Fruit fly (Drosophila melanogaster) whole organism, pupa: ENCODE results near the gene APP-BP1.

ENCODE experiments used
- CG10348 ChIP-seq: fragments of 200-800 bp; sonication (Bioruptor generic); IDR thresholded peaks from 2 replicates; pipeline ENCODE4 v1.3.6; 2022; ENCODE audit warnings: missing biosample characterization, missing genetic modification characterization
- CG12605 ChIP-seq: fragments of 200-800 bp; sonication (Bioruptor generic); IDR thresholded peaks from 2 replicates; pipeline ENCODE4 v1.3.6; 2022; ENCODE audit warnings: missing biosample characterization, missing genetic modification characterization
- CG13204 ChIP-seq: fragments of 200-800 bp; sonication (Bioruptor generic); optimal IDR thresholded peaks from 2 replicates; lab custom pipeline; 2018; ENCODE audit warnings: missing biosample characterization, mild to moderate bottlenecking, missing genetic modification characterization, moderate library complexity
- CG14655 ChIP-seq: fragments of 200-800 bp; sonication (Bioruptor generic); optimal IDR thresholded peaks from 3 replicates; lab custom pipeline; 2017; ENCODE audit warnings: mild to moderate bottlenecking, missing biosample characterization, missing genetic modification reagents, missing genetic modification characterization
- CG15710 ChIP-seq: fragments of 200-800 bp; sonication (Bioruptor generic); optimal IDR thresholded peaks from 2 replicates; lab custom pipeline; 2018; ENCODE audit warnings: missing biosample characterization, mild to moderate bottlenecking, missing genetic modification characterization, moderate library complexity
- CG17806 ChIP-seq: fragments of 200-800 bp; sonication (Bioruptor generic); optimal IDR thresholded peaks from 2 replicates; lab custom pipeline; 2018; ENCODE audit warnings: missing biosample characterization, mild to moderate bottlenecking, missing genetic modification characterization, moderate library complexity
- CG32121 ChIP-seq: fragments of 200-800 bp; sonication (Bioruptor generic); IDR thresholded peaks from 2 replicates; pipeline ENCODE4 v1.3.6; 2022; ENCODE audit warnings: missing biosample characterization, missing genetic modification characterization
- CG34367 ChIP-seq: fragments of 200-800 bp; sonication (Bioruptor generic); optimal IDR thresholded peaks from 2 replicates; lab custom pipeline; 2018; ENCODE audit warnings: missing biosample characterization, mild to moderate bottlenecking, missing genetic modification characterization
- CG4496 ChIP-seq: fragments of 200-800 bp; sonication (Bioruptor generic); IDR thresholded peaks from 3 replicates; pipeline ENCODE4 v1.3.6; 2022; ENCODE audit warnings: missing biosample characterization, missing genetic modification characterization

dm6 chr3L:11124439-11124838 lies 26.2 kb downstream of the APP-BP1 start:
- TF ChIP-seq CG34367 (tag; lab: Kevin White, UChicago) (no peak), CG12605 (GFP tag; lab: Robert Waterston, UW) (no peak), CG4496 (GFP tag; lab: Robert Waterston, UW) (no peak), CG13204 (GFP tag; lab: Kevin White, UChicago) (no peak), CG10348 (no peak), CG15710 (no peak), CG14655 (GFP tag; lab: Kevin White, UChicago) (peak; percentile 47), CG32121 (GFP tag; lab: Robert Waterston, UW) (no peak; the same call in none of the 2 replicates), CG17806 (tag; lab: Kevin White, UChicago) (no peak)
